Fruit fly (Drosophila melanogaster) whole organism, embryonic: ENCODE data around the gene nonC.

Source experiments
- BtbVII ChIP-seq: fragments of 200-800 bp; sonication (Bioruptor generic); optimal IDR thresholded peaks from 3 replicates; lab custom pipeline; 2017; ENCODE audit warnings: missing biosample characterization, mild to moderate bottlenecking, missing genetic modification characterization
- CG11085 ChIP-seq: fragments of 200-800 bp; sonication (Bioruptor generic); IDR thresholded peaks from 2 replicates; pipeline ENCODE4 v1.3.6; 2022; ENCODE audit warnings: missing biosample characterization, missing genetic modification characterization
- CG12236 ChIP-seq: fragments of 200-800 bp; sonication (Bioruptor generic); optimal IDR thresholded peaks from 2 replicates; lab custom pipeline; 2016; ENCODE audit warnings: missing biosample characterization, missing genetic modification characterization
- CG12659 ChIP-seq: fragments of 200-800 bp; sonication (Bioruptor generic); optimal IDR thresholded peaks from 3 replicates; lab custom pipeline; 2017; ENCODE audit warnings: mild to moderate bottlenecking, missing biosample characterization, missing genetic modification reagents, missing genetic modification characterization
- CG13123 ChIP-seq: fragments of 200-800 bp; sonication (Bioruptor generic); optimal IDR thresholded peaks from 2 replicates; lab custom pipeline; 2016; ENCODE audit warnings: missing biosample characterization, missing genetic modification characterization
- CG13296 ChIP-seq: fragments of 200-800 bp; sonication (Bioruptor generic); optimal IDR thresholded peaks from 3 replicates; lab custom pipeline; 2018; ENCODE audit warnings: missing biosample characterization, mild to moderate bottlenecking, missing genetic modification characterization
- CG1529 ChIP-seq: fragments of 200-800 bp; sonication (Bioruptor generic); optimal IDR thresholded peaks from 3 replicates; lab custom pipeline; 2018; ENCODE audit warnings: missing biosample characterization, missing genetic modification characterization
- CG1602 ChIP-seq: fragments of 200-800 bp; sonication (Bioruptor generic); optimal IDR thresholded peaks from 3 replicates; lab custom pipeline; 2016; ENCODE audit warnings: missing biosample characterization, missing genetic modification characterization
- CG17568 ChIP-seq: fragments of 200-800 bp; sonication (Bioruptor generic); optimal IDR thresholded peaks from 2 replicates; lab custom pipeline; 2018; ENCODE audit warnings: missing biosample characterization, mild to moderate bottlenecking, missing genetic modification characterization, moderate library complexity
- CG1792 ChIP-seq: fragments of 200-800 bp; sonication (Bioruptor generic); optimal IDR thresholded peaks from 2 replicates; lab custom pipeline; 2016; ENCODE audit warnings: missing biosample characterization, missing genetic modification characterization
- CG18764 ChIP-seq: fragments of 200-800 bp; sonication (Bioruptor generic); optimal IDR thresholded peaks from 3 replicates; lab custom pipeline; 2016; ENCODE audit warnings: missing biosample characterization, missing genetic modification characterization
- CG4282 ChIP-seq: fragments of 200-800 bp; sonication (Bioruptor generic); optimal IDR thresholded peaks from 2 replicates; lab custom pipeline; 2016; ENCODE audit warnings: missing biosample characterization, missing genetic modification characterization
- CG4617 ChIP-seq: fragments of 200-800 bp; sonication (Bioruptor generic); optimal IDR thresholded peaks from 3 replicates; lab custom pipeline; 2016; ENCODE audit warnings: missing biosample characterization, missing genetic modification characterization, borderline replicate concordance
- CG4730 ChIP-seq: fragments of 200-800 bp; sonication (Bioruptor generic); IDR thresholded peaks from 2 replicates; pipeline ENCODE4 v1.3.6; 2022; ENCODE audit warnings: missing biosample characterization, missing genetic modification characterization
- CG6272 ChIP-seq: fragments of 200-800 bp; sonication (Bioruptor generic); IDR thresholded peaks from 2 replicates; pipeline ENCODE4 v1.3.6; 2022; ENCODE audit warnings: missing biosample characterization, missing genetic modification characterization
- CG6654 ChIP-seq: fragments of 200-800 bp; sonication (Bioruptor generic); optimal IDR thresholded peaks from 2 replicates; lab custom pipeline; 2017; ENCODE audit warnings: missing biosample characterization, mild to moderate bottlenecking, missing genetic modification characterization
- CG6689 ChIP-seq: fragments of 200-800 bp; sonication (Bioruptor generic); IDR thresholded peaks from 2 replicates; pipeline ENCODE4 v1.3.6; 2022; ENCODE audit warnings: missing biosample characterization, missing genetic modification characterization
- CG8765 ChIP-seq: fragments of 200-800 bp; sonication (Bioruptor generic); IDR thresholded peaks from 2 replicates; pipeline ENCODE4 v1.3.6; 2022; ENCODE audit warnings: missing biosample characterization, missing genetic modification characterization
- CG9727 ChIP-seq: fragments of 200-800 bp; sonication (Bioruptor generic); optimal IDR thresholded peaks from 3 replicates; lab custom pipeline; 2017; ENCODE audit warnings: missing biosample characterization, mild to moderate bottlenecking, missing genetic modification characterization
- CG9817 ChIP-seq: fragments of 200-800 bp; sonication (Bioruptor generic); optimal IDR thresholded peaks from 2 replicates; lab custom pipeline; 2018; ENCODE audit warnings: missing biosample characterization, mild to moderate bottlenecking, missing genetic modification characterization, moderate library complexity
- CG9932 ChIP-seq: fragments of 200-800 bp; sonication (Bioruptor generic); IDR thresholded peaks from 2 replicates; pipeline ENCODE4 v1.3.6; 2022; ENCODE audit warnings: missing biosample characterization, missing genetic modification characterization
- CkIIα-i1 ChIP-seq: fragments of 200-800 bp; sonication (Bioruptor generic); IDR thresholded peaks from 2 replicates; pipeline ENCODE4 v1.3.6; 2022; ENCODE audit warnings: missing biosample characterization, missing genetic modification characterization
- Dfd ChIP-seq, 2 experiments: fragments of >200 bp; optimal IDR thresholded peaks; 2 replicates each; lab custom pipeline; 2017; ENCODE audit warnings: missing biosample characterization in 2 of 2, missing genetic modification characterization in 2 of 2
- Dll ChIP-seq: fragments of 200-800 bp; sonication (Bioruptor generic); IDR thresholded peaks from 4 replicates; pipeline ENCODE4 v1.3.6; 2022; ENCODE audit warnings: missing biosample characterization, missing genetic modification characterization; ENCODE audit not compliant: partially characterized antibody
- GATAe ChIP-seq: fragments of 200-800 bp; sonication (Bioruptor generic); conservative IDR thresholded peaks from 2 replicates; pipeline ENCODE4 v1.3.6; 2022; ENCODE audit warnings: missing biosample characterization, missing genetic modification characterization
- Hand ChIP-seq: fragments of 200-800 bp; sonication (Bioruptor generic); optimal IDR thresholded peaks from 2 replicates; lab custom pipeline; 2017; ENCODE audit warnings: mild to moderate bottlenecking, missing biosample characterization, missing genetic modification reagents, missing genetic modification characterization
- Hmr ChIP-seq: fragments of 200-800 bp; sonication (Bioruptor generic); optimal IDR thresholded peaks from 3 replicates; lab custom pipeline; 2017; ENCODE audit warnings: mild to moderate bottlenecking, missing biosample characterization, missing genetic modification reagents, missing genetic modification characterization
- Mes4 ChIP-seq: fragments of 200-800 bp; sonication (Bioruptor generic); optimal IDR thresholded peaks from 2 replicates; lab custom pipeline; 2016; ENCODE audit warnings: missing biosample characterization, missing genetic modification characterization
- NC2α ChIP-seq: fragments of 200-800 bp; sonication (Bioruptor generic); optimal IDR thresholded peaks from 2 replicates; lab custom pipeline; 2016; ENCODE audit warnings: missing biosample characterization, missing genetic modification characterization
- Neu2 ChIP-seq: fragments of 200-800 bp; sonication (Bioruptor generic); optimal IDR thresholded peaks from 3 replicates; lab custom pipeline; 2016; ENCODE audit warnings: missing biosample characterization, missing genetic modification characterization, borderline replicate concordance
- Oaz ChIP-seq: fragments of 200-800 bp; sonication (Bioruptor generic); IDR thresholded peaks from 2 replicates; pipeline ENCODE4 v1.3.6; 2022; ENCODE audit warnings: missing biosample characterization, missing genetic modification characterization
- Side ChIP-seq: fragments of 200-800 bp; sonication (Bioruptor generic); optimal IDR thresholded peaks from 2 replicates; lab custom pipeline; 2016; ENCODE audit warnings: missing biosample characterization, missing genetic modification characterization
- Ssrp ChIP-seq: fragments of 200-800 bp; sonication (Bioruptor generic); optimal IDR thresholded peaks from 2 replicates; lab custom pipeline; 2018; ENCODE audit warnings: missing biosample characterization, mild to moderate bottlenecking, missing genetic modification characterization, moderate library complexity
- chm ChIP-seq: fragments of 200-800 bp; sonication (Bioruptor generic); IDR thresholded peaks from 2 replicates; pipeline ENCODE4 v1.3.6; 2022; ENCODE audit warnings: missing biosample characterization, missing genetic modification characterization
- corto ChIP-seq: fragments of 200-800 bp; sonication (Bioruptor generic); optimal IDR thresholded peaks from 2 replicates; lab custom pipeline; 2016; ENCODE audit warnings: missing biosample characterization, mild to moderate bottlenecking, missing genetic modification characterization, moderate library complexity
- crp ChIP-seq, 2 experiments: fragments of 200-800 bp; sonication (Bioruptor generic); optimal IDR thresholded peaks; 2 replicates in 1 of 2; 3 replicates in 1 of 2; lab custom pipeline; 2017; ENCODE audit warnings: missing biosample characterization in 2 of 2, missing genetic modification characterization in 2 of 2, mild to moderate bottlenecking in 1 of 2, moderate library complexity in 1 of 2
- da ChIP-seq: fragments of 200-800 bp; sonication (Bioruptor generic); optimal IDR thresholded peaks from 2 replicates; lab custom pipeline; 2016; ENCODE audit warnings: missing biosample characterization, missing genetic modification characterization
- dysf ChIP-seq: fragments of 200-800 bp; sonication (Bioruptor generic); IDR thresholded peaks from 3 replicates; pipeline ENCODE4 v1.3.6; 2022; ENCODE audit warnings: missing biosample characterization, missing genetic modification characterization
- grn ChIP-seq: fragments of 200-800 bp; sonication (Bioruptor generic); optimal IDR thresholded peaks from 3 replicates; lab custom pipeline; 2017; ENCODE audit warnings: missing biosample characterization, missing genetic modification characterization
- ind ChIP-seq: fragments of 200-800 bp; sonication (Bioruptor generic); optimal IDR thresholded peaks from 3 replicates; lab custom pipeline; 2016; ENCODE audit warnings: missing biosample characterization, missing genetic modification characterization
- jumu ChIP-seq: fragments of 200-800 bp; sonication (Bioruptor generic); optimal IDR thresholded peaks from 3 replicates; lab custom pipeline; 2016; ENCODE audit warnings: missing biosample characterization, missing genetic modification characterization
- maf-S ChIP-seq: fragments of 200-800 bp; sonication (Bioruptor generic); optimal IDR thresholded peaks from 2 replicates; lab custom pipeline; 2016; ENCODE audit warnings: missing biosample characterization, missing genetic modification characterization
- nerfin-2 ChIP-seq: fragments of 200-800 bp; sonication (Bioruptor generic); IDR thresholded peaks from 2 replicates; pipeline ENCODE4 v1.3.6; 2022; ENCODE audit warnings: missing biosample characterization, missing genetic modification characterization; ENCODE audit not compliant: partially characterized antibody
- pan ChIP-seq, 4 experiments: fragments of >200 bp in 3 of 4; fragments of 200-800 bp in 1 of 4; sonication (Bioruptor generic) in 1 of 4; optimal IDR thresholded peaks in 3 of 4; IDR thresholded peaks in 1 of 4; 2 replicates each; pipeline versions ENCODE4 v1.3.6 to Lab custom; 2017 to 2022; ENCODE audit warnings: missing biosample characterization in 2 of 4, missing genetic modification characterization in 2 of 4, mixed read lengths in 1 of 4
- ro ChIP-seq: fragments of 200-800 bp; sonication (Bioruptor generic); IDR thresholded peaks from 2 replicates; pipeline ENCODE4 v1.3.6; 2022; ENCODE audit warnings: missing biosample characterization, missing genetic modification characterization
- sc ChIP-seq, 3 experiments: fragments of >200 bp in 2 of 3; fragments of 200-800 bp in 1 of 3; sonication (Bioruptor generic) in 1 of 3; optimal IDR thresholded peaks; 2 replicates in 2 of 3; 3 replicates in 1 of 3; lab custom pipeline; 2017; ENCODE audit warnings: mild to moderate bottlenecking in 1 of 3, missing biosample characterization in 1 of 3, missing genetic modification characterization in 1 of 3, missing genetic modification reagents in 1 of 3
- tgo ChIP-seq: fragments of 200-800 bp; sonication (Bioruptor generic); IDR thresholded peaks from 3 replicates; pipeline ENCODE4 v1.3.6; 2022; ENCODE audit warnings: missing biosample characterization, missing genetic modification characterization
- wor ChIP-seq: fragments of 200-800 bp; sonication (Bioruptor generic); IDR thresholded peaks from 2 replicates; pipeline ENCODE4 v1.3.6; 2022; ENCODE audit warnings: missing biosample characterization, missing genetic modification characterization

nonC gene

dm6 chrX:6849178-6849956 lies 25.1 kb downstream of the nonC start, which contains the start of the genes Cht11 and CG4558 (continued):
- TF ChIP-seq Dfd (GFP tag; optimal IDR thresholded peaks at IDR 0.05; lab: Kevin White, UChicago), result no peak
- TF ChIP-seq dysf (GFP tag; lab: Robert Waterston, UW), result peak; percentile 89
- no peak for TF ChIP-seq sc (optimal IDR thresholded peaks at IDR 0.05; lab: Kevin White, UChicago)
- TF ChIP-seq sc (GFP tag; optimal IDR thresholded peaks at IDR 0.05; lab: Kevin White, UChicago), result peak; percentile 50
- no peak for TF ChIP-seq CkIIα-i1 (GFP tag; lab: Robert Waterston, UW)
- peak; percentile 85 for TF ChIP-seq tgo
- peak; percentile 62 for TF ChIP-seq GATAe (GFP tag; lab: Robert Waterston, UW)
- TF ChIP-seq CG9932, result peak; percentile 91
- peak; percentile 50; the same call in 1 of the 2 replicates for TF ChIP-seq Oaz
- peak; percentile 16 for TF ChIP-seq Side
- TF ChIP-seq CG11085, result peak; percentile 68
- no peak for TF ChIP-seq pan (optimal IDR thresholded peaks at IDR 0.05; lab: Kevin White, UChicago)
- peak in 1 of 2 experiments; percentile 86 for TF ChIP-seq pan (GFP tag; optimal IDR thresholded peaks at IDR 0.05 in 1 of 2, IDR thresholded peaks at IDR 0.05 in 1 of 2)
- peak; percentile 41 for TF ChIP-seq CG4282
- peak; percentile 77 for TF ChIP-seq CG8765 (GFP tag; lab: Robert Waterston, UW)
- peak; percentile 69 for TF ChIP-seq corto (GFP tag; lab: Kevin White, UChicago)
- TF ChIP-seq nerfin-2, result peak; percentile 21; the same call in 1 of the 2 replicates
- TF ChIP-seq CG6689, result peak; percentile 82
- peak; percentile 58 for TF ChIP-seq wor (GFP tag; lab: Robert Waterston, UW)
- TF ChIP-seq BtbVII, result peak; percentile 71
- peak; percentile 83 for TF ChIP-seq Hmr (GFP tag; lab: Kevin White, UChicago)
- TF ChIP-seq CG4617 (GFP tag; lab: Kevin White, UChicago), result peak; percentile 80
- no peak for TF ChIP-seq NC2α (GFP tag; lab: Kevin White, UChicago)
- TF ChIP-seq CG12236, result no peak
- TF ChIP-seq ro (GFP tag; lab: Robert Waterston, UW), result peak; percentile 26; the same call in 1 of the 2 replicates
- peak; percentile 34 for TF ChIP-seq Mes4 (GFP tag; lab: Kevin White, UChicago)
- TF ChIP-seq CG1792 (GFP tag; lab: Kevin White, UChicago), result peak; percentile 10
- peak; percentile 69 for TF ChIP-seq CG13123 (GFP tag; lab: Kevin White, UChicago)
- peak; percentile 86 for TF ChIP-seq ind
- TF ChIP-seq Hand (GFP tag; lab: Kevin White, UChicago), result peak; percentile 51
- TF ChIP-seq CG9817, result peak; percentile 83
- TF ChIP-seq grn (GFP tag; lab: Kevin White, UChicago), result peak; percentile 54
- TF ChIP-seq da, result no peak
- TF ChIP-seq CG13296 (GFP tag; lab: Kevin White, UChicago), result peak; percentile 78
- peak; percentile 64; the same call in 3 of the 4 replicates for TF ChIP-seq Dll (GFP tag; lab: Robert Waterston, UW)
- TF ChIP-seq crp (GFP tag; optimal IDR thresholded peaks at IDR 0.05; lab: Kevin White, UChicago), result peak in 1 of 2 experiments; percentile 21
- peak; percentile 85 for TF ChIP-seq CG6272 (GFP tag; lab: Robert Waterston, UW)
- TF ChIP-seq maf-S (GFP tag; lab: Kevin White, UChicago), result no peak
- TF ChIP-seq chm (GFP tag; lab: Robert Waterston, UW), result peak; percentile 50; the same call in 1 of the 2 replicates
- peak; percentile 51 for TF ChIP-seq CG1529 (GFP tag; lab: Kevin White, UChicago)
- TF ChIP-seq CG4730 (GFP tag; lab: Robert Waterston, UW), result peak; percentile 69
- peak; percentile 78 for TF ChIP-seq CG1602 (GFP tag; lab: Kevin White, UChicago)
- TF ChIP-seq jumu (GFP tag; lab: Kevin White, UChicago), result peak; percentile 64
- no peak for TF ChIP-seq Neu2 (GFP tag; lab: Kevin White, UChicago)
- peak; percentile 76 for TF ChIP-seq CG9727 (GFP tag; lab: Kevin White, UChicago)
- peak; percentile 81 for TF ChIP-seq Ssrp (tag; lab: Kevin White, UChicago)
- TF ChIP-seq CG17568 (GFP tag; lab: Kevin White, UChicago), result no peak
- peak; percentile 31 for TF ChIP-seq CG6654 (GFP tag; lab: Kevin White, UChicago)
- peak; percentile 88 for TF ChIP-seq CG12659 (GFP tag; lab: Kevin White, UChicago)
- TF ChIP-seq CG18764, result peak; percentile 47
